Worm (Caenorhabditis elegans): ENCODE results near the gene F37C12.21.

Gene F37C12.21

ce11 chrIII:7180613-7181012 is 7.5 kb upstream of the F37C12.21 start, which contains the start of gene ndab-2 (continued):
- TF ChIP-seq ceh-100 (GFP tag; IDR thresholded peaks at IDR 0.05): peak; percentile 59; the same call in 1 of the 2 replicates
- peak; percentile 79 for TF ChIP-seq attf-6 (GFP tag; IDR thresholded peaks at IDR 0.05)
- 0 out of 2 replicates have a peak, but pooled peaks have one; percentile 43 for TF ChIP-seq nfyb-1 (GFP tag; IDR thresholded peaks at IDR 0.05)
- TF ChIP-seq dpff-1 (tag; optimal IDR thresholded peaks at IDR 0.05): peak; percentile 19
- no peak for TF ChIP-seq die-1 (tag; optimal IDR thresholded peaks at IDR 0.05)
- TF ChIP-seq hmg-1.2 (GFP tag; IDR thresholded peaks at IDR 0.05): peak; percentile 30; the same call in 1 of the 2 replicates
- TF ChIP-seq madf-6 (GFP tag; IDR thresholded peaks at IDR 0.05): peak; percentile 70
- no peak for TF ChIP-seq ZK185.1 (tag; optimal IDR thresholded peaks at IDR 0.05; ENCODE audit: poor library complexity, severe bottlenecking)
- TF ChIP-seq snpc-3.4 (tag; optimal IDR thresholded peaks at IDR 0.05): peak; percentile 57
- TF ChIP-seq F37B4.10 (GFP tag; IDR thresholded peaks at IDR 0.05): no peak
- no peak for TF ChIP-seq cebp-1 (GFP tag; IDR thresholded peaks at IDR 0.05)
- peak; percentile 49 for TF ChIP-seq cebp-1 (tag; optimal IDR thresholded peaks at IDR 0.05)
- peak; percentile 29 for TF ChIP-seq tbp1 (GFP tag; optimal IDR thresholded peaks at IDR 0.05)
- TF ChIP-seq lag-1 (GFP tag; IDR thresholded peaks at IDR 0.05): no peak
- TF ChIP-seq ceh-40 (GFP tag; IDR thresholded peaks at IDR 0.05): no peak
- TF ChIP-seq ztf-25 (GFP tag; IDR thresholded peaks at IDR 0.05): peak; percentile 52; the same call in 1 of the 2 replicates
- TF ChIP-seq B0261.1 (tag; optimal IDR thresholded peaks at IDR 0.05): no peak
- peak; percentile 74 for TF ChIP-seq rcor-1 (GFP tag; IDR thresholded peaks at IDR 0.05)
- TF ChIP-seq ama-1 (optimal IDR thresholded peaks at IDR 0.05): no peak
- TF ChIP-seq ama-1 (GFP tag; optimal IDR thresholded peaks at IDR 0.05): peak in 1 of 2 experiments; percentile 73
- TF ChIP-seq Y53G8AR.9 (GFP tag; conservative IDR thresholded peaks at IDR 0.05): peak; percentile 89
- peak; percentile 71 for TF ChIP-seq hrde-1 (tag; optimal IDR thresholded peaks at IDR 0.05; ENCODE audit: borderline replicate concordance)
- TF ChIP-seq pha-4 (tag; optimal IDR thresholded peaks at IDR 0.05): no peak
- peak; percentile 41; the same call in 1 of the 2 replicates for TF ChIP-seq egl-44 (GFP tag; IDR thresholded peaks at IDR 0.05)
- TF ChIP-seq aptf-2 (GFP tag; conservative IDR thresholded peaks at IDR 0.05): no peak
- TF ChIP-seq lin-35 (GFP tag; optimal IDR thresholded peaks at IDR 0.05): no peak
- TF ChIP-seq tlf-1 (GFP tag; optimal IDR thresholded peaks at IDR 0.05): peak; percentile 60
- no peak for TF ChIP-seq let-607 (tag; optimal IDR thresholded peaks at IDR 0.05)
- peak; percentile 87 for TF ChIP-seq madf-3 (GFP tag; IDR thresholded peaks at IDR 0.05)
- TF ChIP-seq ceh-27 (GFP tag; optimal IDR thresholded peaks at IDR 0.05): no peak
- TF ChIP-seq sea-2 (GFP tag; IDR thresholded peaks at IDR 0.05): no peak
- peak; percentile 38 for TF ChIP-seq athp-1 (tag; optimal IDR thresholded peaks at IDR 0.05)
- TF ChIP-seq B0336.3 (GFP tag; IDR thresholded peaks at IDR 0.05): peak; percentile 88
- peak; percentile 62; the same call in 1 of the 2 replicates for TF ChIP-seq lin-26 (GFP tag; IDR thresholded peaks at IDR 0.05)
- TF ChIP-seq cebp-2 (GFP tag; IDR thresholded peaks at IDR 0.05): no peak
- TF ChIP-seq F57A8.1 (GFP tag; optimal IDR thresholded peaks at IDR 0.05): no peak
- peak; percentile 59 for TF ChIP-seq F33H1.4 (GFP tag; IDR thresholded peaks at IDR 0.05)
- TF ChIP-seq lin-54 (GFP tag; optimal IDR thresholded peaks at IDR 0.05): peak; percentile 65
- no peak for TF ChIP-seq ets-4 (GFP tag; optimal IDR thresholded peaks at IDR 0.05)
- no peak for TF ChIP-seq rpc-1 (optimal IDR thresholded peaks at IDR 0.05)
- no peak for TF ChIP-seq rpc-1 (tag; optimal IDR thresholded peaks at IDR 0.05)
- no peak for TF ChIP-seq F57C9.4 (tag; optimal IDR thresholded peaks at IDR 0.05)
- no peak for TF ChIP-seq hmg-20 (GFP tag; IDR thresholded peaks at IDR 0.05)
- TF ChIP-seq dox-1 (GFP tag; IDR thresholded peaks at IDR 0.05): 0 out of 2 replicates have a peak, but pooled peaks have one; percentile 52

Data from whole organism, young adult.